Worm (Caenorhabditis elegans) whole organism, early embryonic: ENCODE results near the gene inx-1.

ENCODE experiments used
- B0310.2 ChIP-seq: sonication (generic microtip); optimal IDR thresholded peaks from 2 replicates; lab custom pipeline; 2016; ENCODE audit warnings: mild to moderate bottlenecking, missing genetic modification characterization, missing compliant biosample characterization
- F13C5.2 ChIP-seq: sonication (generic microtip); optimal IDR thresholded peaks from 2 replicates; lab custom pipeline; 2017; ENCODE audit warnings: mild to moderate bottlenecking, missing genetic modification characterization, inconsistent platforms, missing compliant biosample characterization
- aly-1 ChIP-seq: sonication (generic microtip); optimal IDR thresholded peaks from 2 replicates; lab custom pipeline; 2016; ENCODE audit warnings: missing genetic modification characterization, missing compliant biosample characterization
- ama-1 ChIP-seq: fragments of 150-350 bp; optimal IDR thresholded peaks from 2 replicates; lab custom pipeline; 2014
- ceh-13 ChIP-seq: fragments of 200-800 bp; sonication (Bioruptor generic); optimal IDR thresholded peaks from 2 replicates; lab custom pipeline; 2018; ENCODE audit warnings: mild to moderate bottlenecking, missing genetic modification characterization, missing compliant biosample characterization
- ceh-36 ChIP-seq: sonication (generic microtip); optimal IDR thresholded peaks from 2 replicates; lab custom pipeline; 2016; ENCODE audit warnings: missing genetic modification characterization, inconsistent platforms, missing compliant biosample characterization
- ets-7 ChIP-seq: sonication (generic microtip); optimal IDR thresholded peaks from 2 replicates; lab custom pipeline; 2016; ENCODE audit warnings: missing genotype, missing genetic modification characterization, missing compliant biosample characterization
- flt-1 ChIP-seq: fragments of 200-800 bp; sonication (Bioruptor generic); IDR thresholded peaks from 2 replicates; pipeline ENCODE4 v1.3.6; 2022; ENCODE audit warnings: missing genetic modification characterization, missing compliant biosample characterization
- hmbx-1 ChIP-seq: sonication (generic microtip); optimal IDR thresholded peaks from 2 replicates; lab custom pipeline; 2016; ENCODE audit warnings: mild to moderate bottlenecking, missing genetic modification characterization, missing compliant biosample characterization
- hmg-4 ChIP-seq: fragments of 200-800 bp; sonication (Bioruptor generic); optimal IDR thresholded peaks from 2 replicates; lab custom pipeline; 2018; ENCODE audit warnings: mild to moderate bottlenecking, missing genetic modification characterization, missing compliant biosample characterization
- hnd-1 ChIP-seq: sonication (generic microtip); optimal IDR thresholded peaks from 2 replicates; lab custom pipeline; 2016; ENCODE audit warnings: missing genetic modification characterization, missing compliant biosample characterization
- pes-1 ChIP-seq: fragments of 200-800 bp; sonication (Bioruptor generic); IDR thresholded peaks from 2 replicates; pipeline ENCODE4 v1.3.6; 2022; ENCODE audit warnings: missing genetic modification reagents, missing genetic modification characterization, missing compliant biosample characterization
- scrt-1 ChIP-seq: fragments of 200-800 bp; sonication (Bioruptor generic); IDR thresholded peaks from 2 replicates; pipeline ENCODE4 v1.3.6; 2022; ENCODE audit warnings: missing genetic modification characterization, missing compliant biosample characterization
- sea-1 ChIP-seq: fragments of 200-800 bp; sonication (Bioruptor generic); conservative IDR thresholded peaks from 2 replicates; pipeline ENCODE4 v1.3.6; 2022; ENCODE audit warnings: missing genetic modification characterization, missing compliant biosample characterization
- tbx-11 ChIP-seq: fragments of 200-800 bp; sonication (Bioruptor generic); IDR thresholded peaks from 2 replicates; pipeline ENCODE4 v1.3.6; 2022; ENCODE audit warnings: missing genetic modification characterization, missing compliant biosample characterization
- tbx-37 ChIP-seq: fragments of 200-800 bp; sonication (Bioruptor generic); conservative IDR thresholded peaks from 2 replicates; pipeline ENCODE4 v1.3.6; 2022; ENCODE audit warnings: missing genetic modification reagents, missing genetic modification characterization, missing compliant biosample characterization
- tra-4 ChIP-seq: sonication (generic microtip); optimal IDR thresholded peaks from 2 replicates; lab custom pipeline; 2017; ENCODE audit warnings: missing genetic modification characterization, missing compliant biosample characterization

inx-1 gene

ce11 chrX:6928578-6928977 is 27.6 kb downstream of the inx-1 start, which contains the start of gene F14B8.5:
F14B8.5 (minus strand) TSS chrX:6928704.
- TF ChIP-seq scrt-1: no peak
- no peak for TF ChIP-seq flt-1 (GFP tag; lab: Robert Waterston, UW)
- no peak for TF ChIP-seq hmg-4 (GFP tag; lab: Kevin White, UChicago)
- no peak for TF ChIP-seq ama-1 (lab: Kevin White, UChicago)
- no peak for TF ChIP-seq B0310.2 (tag; lab: Kevin White, UChicago)
- TF ChIP-seq F13C5.2 (tag; lab: Kevin White, UChicago): no peak
- no peak for TF ChIP-seq ceh-36 (tag; lab: Kevin White, UChicago)
- no peak for TF ChIP-seq pes-1 (GFP tag; lab: Robert Waterston, UW)
- no peak for TF ChIP-seq tbx-11 (GFP tag; lab: Robert Waterston, UW)
- no peak for TF ChIP-seq aly-1 (tag; lab: Kevin White, UChicago)
- no peak for TF ChIP-seq ets-7 (tag; lab: Kevin White, UChicago)
- no peak for TF ChIP-seq hnd-1 (tag; lab: Kevin White, UChicago)

DNA sequence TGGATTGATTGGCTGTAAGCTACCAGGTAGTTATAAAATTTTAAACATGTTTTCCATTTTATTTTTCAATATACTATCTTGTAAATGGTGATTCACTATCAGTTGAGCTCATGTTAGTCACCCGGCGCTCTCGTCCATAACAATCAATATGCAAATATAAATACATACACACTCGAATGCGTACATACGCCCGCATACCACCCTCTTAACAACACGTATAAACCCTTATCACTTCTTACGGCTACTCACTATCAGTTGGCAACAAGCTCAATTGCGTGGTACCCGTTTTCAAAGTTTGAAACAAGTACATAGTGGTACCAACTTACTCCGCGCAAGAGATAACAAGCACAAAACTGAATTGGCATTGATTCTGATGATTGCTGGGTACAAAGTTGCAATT is 29.2 kb downstream of the inx-1 start:
- TF ChIP-seq scrt-1 (no peak), sea-1 (GFP tag; lab: Robert Waterston, UW) (no peak), pes-1 (GFP tag; lab: Robert Waterston, UW) (no peak), ceh-13 (GFP tag; lab: Kevin White, UChicago) (no peak), aly-1 (tag; lab: Kevin White, UChicago) (no peak), tra-4 (no peak), flt-1 (GFP tag; lab: Robert Waterston, UW) (no peak), hmg-4 (GFP tag; lab: Kevin White, UChicago) (no peak), hmbx-1 (no peak), tbx-11 (GFP tag; lab: Robert Waterston, UW) (no peak), ets-7 (tag; lab: Kevin White, UChicago) (no peak), F13C5.2 (tag; lab: Kevin White, UChicago) (no peak), hnd-1 (tag; lab: Kevin White, UChicago) (no peak), B0310.2 (tag; lab: Kevin White, UChicago) (no peak), tbx-37 (GFP tag; lab: Robert Waterston, UW) (no peak), ceh-36 (tag; lab: Kevin White, UChicago) (no peak), ama-1 (lab: Kevin White, UChicago) (no peak)

- TF ChIP-seq aly-1 (tag; lab: Kevin White, UChicago): no peak
- no peak for TF ChIP-seq tbx-37 (GFP tag; lab: Robert Waterston, UW)
- TF ChIP-seq scrt-1: no peak
These were observed 31.7 kb downstream of the inx-1 start, which contains the start of gene otpl-3 for ce11 chrX:6924461-6924860. otpl-3 (minus strand) TSS chrX:6924764.

DNA sequence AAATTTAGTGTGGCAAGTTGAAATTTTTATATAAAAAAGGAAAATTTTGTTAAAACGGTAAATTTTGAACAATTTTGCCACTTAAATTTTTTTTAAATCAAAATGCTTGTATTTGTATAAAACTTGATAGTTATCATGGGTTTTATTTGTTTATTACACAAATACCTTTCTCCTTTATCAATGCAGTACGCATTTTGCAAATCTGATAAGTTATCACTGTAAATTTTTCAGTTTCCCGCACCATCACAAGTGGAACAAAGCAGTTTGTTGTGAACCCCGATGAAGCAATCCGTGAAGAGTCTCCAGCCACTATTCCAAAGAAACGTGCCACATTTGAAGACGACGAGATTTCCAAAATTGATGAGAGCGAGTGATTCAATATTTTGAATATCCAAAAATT is 36.1 kb downstream of the inx-1 start:
- TF ChIP-seq flt-1 (GFP tag; lab: Robert Waterston, UW) (no peak), hnd-1 (tag; lab: Kevin White, UChicago) (no peak), hmbx-1 (no peak), tra-4 (no peak), tbx-11 (GFP tag; lab: Robert Waterston, UW) (no peak)

ce11 chrX:6916150-6916549 is 40.0 kb downstream of the inx-1 start:
- TF ChIP-seq aly-1 (tag; lab: Kevin White, UChicago) (no peak), tbx-37 (GFP tag; lab: Robert Waterston, UW) (no peak), hnd-1 (tag; lab: Kevin White, UChicago) (no peak), sea-1 (GFP tag; lab: Robert Waterston, UW) (no peak), tbx-11 (GFP tag; lab: Robert Waterston, UW) (no peak), ama-1 (lab: Kevin White, UChicago) (no peak), hmg-4 (GFP tag; lab: Kevin White, UChicago) (no peak), scrt-1 (no peak), ets-7 (tag; lab: Kevin White, UChicago) (no peak), ceh-36 (tag; lab: Kevin White, UChicago) (no peak), tra-4 (no peak), B0310.2 (tag; lab: Kevin White, UChicago) (no peak), F13C5.2 (tag; lab: Kevin White, UChicago) (no peak), ceh-13 (GFP tag; lab: Kevin White, UChicago) (no peak), hmbx-1 (no peak)

- TF ChIP-seq ceh-36 (tag; lab: Kevin White, UChicago) (no peak), hnd-1 (tag; lab: Kevin White, UChicago) (no peak), aly-1 (tag; lab: Kevin White, UChicago) (no peak), F13C5.2 (tag; lab: Kevin White, UChicago) (no peak), scrt-1 (no peak), tra-4 (no peak), tbx-37 (GFP tag; lab: Robert Waterston, UW) (no peak), flt-1 (GFP tag; lab: Robert Waterston, UW) (no peak), ama-1 (lab: Kevin White, UChicago) (no peak), ets-7 (tag; lab: Kevin White, UChicago) (no peak), hmg-4 (GFP tag; lab: Kevin White, UChicago) (no peak), tbx-11 (GFP tag; lab: Robert Waterston, UW) (no peak), sea-1 (GFP tag; lab: Robert Waterston, UW) (no peak), ceh-13 (GFP tag; lab: Kevin White, UChicago) (no peak), B0310.2 (tag; lab: Kevin White, UChicago) (no peak), hmbx-1 (no peak)
These were observed 40.9 kb downstream of the inx-1 start for ce11 chrX:6915279-6915678.

DNA sequence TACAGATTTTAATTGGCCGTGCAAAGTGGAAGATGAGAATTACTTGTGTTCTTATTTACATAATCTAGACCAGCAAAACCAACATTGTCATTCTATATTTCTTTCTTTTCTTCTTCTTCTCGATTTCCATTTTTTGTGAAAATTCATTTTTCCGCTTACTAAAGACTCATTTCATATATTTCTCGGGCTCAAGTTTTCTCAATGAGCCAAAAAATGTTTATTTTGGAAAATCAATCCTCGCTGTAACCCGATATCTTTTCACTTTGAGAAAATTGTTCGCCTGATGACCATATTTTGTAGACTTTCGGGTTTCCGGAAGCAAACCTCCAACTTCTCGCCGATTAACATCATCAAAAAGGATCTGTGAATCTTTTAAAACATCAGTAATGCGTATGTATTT is 42.2 kb downstream of the inx-1 start, which contains the start of gene nhx-4:
TSS of gene nhx-4 (plus strand) at position 301 of the 400 bp plus-strand sequence.
- TF ChIP-seq ets-7 (tag; lab: Kevin White, UChicago): no peak
- no peak for TF ChIP-seq pes-1 (GFP tag; lab: Robert Waterston, UW)
- no peak for TF ChIP-seq flt-1 (GFP tag; lab: Robert Waterston, UW)
- TF ChIP-seq hnd-1 (tag; lab: Kevin White, UChicago): no peak
- no peak for TF ChIP-seq ceh-36 (tag; lab: Kevin White, UChicago)
- TF ChIP-seq F13C5.2 (tag; lab: Kevin White, UChicago): no peak
- no peak for TF ChIP-seq tbx-37 (GFP tag; lab: Robert Waterston, UW)
- TF ChIP-seq tra-4: no peak
